Worm (Caenorhabditis elegans) whole organism, late embryonic: ENCODE data around the gene egli-1.

Source experiments
- C08G9.2 ChIP-seq: sonication (generic microtip); optimal IDR thresholded peaks from 2 replicates; lab custom pipeline; 2016; ENCODE audit warnings: mild to moderate bottlenecking, missing genetic modification characterization, moderate library complexity, missing compliant biosample characterization
- K09A11.1 ChIP-seq: sonication (generic microtip); optimal IDR thresholded peaks from 2 replicates; lab custom pipeline; 2017; ENCODE audit warnings: antibody characterized with exemption, mild to moderate bottlenecking, missing genetic modification characterization, missing compliant biosample characterization; ENCODE audit not compliant: insufficient read depth
- ceh-22 ChIP-seq: sonication (generic microtip); optimal IDR thresholded peaks from 2 replicates; lab custom pipeline; 2017; ENCODE audit warnings: missing biosample characterization, missing genetic modification characterization
- ceh-31 ChIP-seq: sonication (generic microtip); optimal IDR thresholded peaks from 2 replicates; lab custom pipeline; 2016; ENCODE audit warnings: missing genetic modification characterization, missing compliant biosample characterization
- ceh-34 ChIP-seq: sonication (generic microtip); optimal IDR thresholded peaks from 2 replicates; lab custom pipeline; 2016; ENCODE audit warnings: mild to moderate bottlenecking, missing genetic modification characterization, missing compliant biosample characterization
- gmeb-2 ChIP-seq: sonication (generic microtip); optimal IDR thresholded peaks from 2 replicates; lab custom pipeline; 2016; ENCODE audit warnings: missing genetic modification characterization, inconsistent platforms, missing compliant biosample characterization
- nhr-232 ChIP-seq: sonication (generic microtip); optimal IDR thresholded peaks from 2 replicates; lab custom pipeline; 2016; ENCODE audit warnings: missing genetic modification characterization, missing compliant biosample characterization
- pax-1 ChIP-seq: fragments of 150-350 bp; optimal IDR thresholded peaks from 2 replicates; lab custom pipeline; 2014; ENCODE audit warnings: missing biosample characterization, missing genetic modification characterization
- pros-1 ChIP-seq: fragments of 150-350 bp; optimal IDR thresholded peaks from 2 replicates; lab custom pipeline; 2014; ENCODE audit warnings: missing biosample characterization, missing genetic modification reagents, missing genetic modification characterization
- sox-2 ChIP-seq: fragments of 200-800 bp; sonication (Bioruptor generic); IDR thresholded peaks from 2 replicates; pipeline ENCODE4 v1.3.6; 2022; ENCODE audit warnings: missing genetic modification reagents, missing genetic modification characterization, missing compliant biosample characterization
- syd-9 ChIP-seq: sonication (generic microtip); optimal IDR thresholded peaks from 2 replicates; lab custom pipeline; 2016; ENCODE audit warnings: mild to moderate bottlenecking, missing genetic modification characterization, moderate library complexity, missing compliant biosample characterization
- tbx-2 ChIP-seq: sonication (generic microtip); optimal IDR thresholded peaks from 2 replicates; lab custom pipeline; 2016; ENCODE audit warnings: missing genetic modification characterization, missing compliant biosample characterization
- unc-86 ChIP-seq: sonication (generic microtip); optimal IDR thresholded peaks from 2 replicates; lab custom pipeline; 2016; ENCODE audit warnings: missing genetic modification characterization, missing compliant biosample characterization

ce11 chrII:9282065-9282464 is 41.7 kb upstream of the egli-1 start:
- TF ChIP-seq pax-1 (tag; lab: Kevin White, UChicago) (no peak), ceh-31 (tag; lab: Kevin White, UChicago) (no peak), K09A11.1 (tag; lab: Kevin White, UChicago) (no peak), ceh-34 (no peak), unc-86 (tag; lab: Kevin White, UChicago) (no peak), C08G9.2 (tag; lab: Kevin White, UChicago) (no peak), sox-2 (GFP tag; lab: Robert Waterston, UW) (no peak), gmeb-2 (tag; lab: Kevin White, UChicago) (no peak), nhr-232 (tag; lab: Kevin White, UChicago) (no peak), ceh-22 (no peak), syd-9 (tag; lab: Kevin White, UChicago) (no peak), pros-1 (tag; lab: Kevin White, UChicago) (no peak), tbx-2 (no peak)
